Fruit fly (Drosophila melanogaster) whole organism, adult: ENCODE results near the gene BigH1.

Source experiments
- ovo ChIP-seq: fragments of 200-800 bp; sonication (Bioruptor generic); optimal IDR thresholded peaks from 2 replicates; lab custom pipeline; 2016; ENCODE audit warnings: missing biosample characterization, missing genetic modification characterization
- toe ChIP-seq: fragments of 200-800 bp; sonication (Bioruptor generic); optimal IDR thresholded peaks from 2 replicates; lab custom pipeline; 2016; ENCODE audit warnings: missing biosample characterization, missing genetic modification characterization

DNA sequence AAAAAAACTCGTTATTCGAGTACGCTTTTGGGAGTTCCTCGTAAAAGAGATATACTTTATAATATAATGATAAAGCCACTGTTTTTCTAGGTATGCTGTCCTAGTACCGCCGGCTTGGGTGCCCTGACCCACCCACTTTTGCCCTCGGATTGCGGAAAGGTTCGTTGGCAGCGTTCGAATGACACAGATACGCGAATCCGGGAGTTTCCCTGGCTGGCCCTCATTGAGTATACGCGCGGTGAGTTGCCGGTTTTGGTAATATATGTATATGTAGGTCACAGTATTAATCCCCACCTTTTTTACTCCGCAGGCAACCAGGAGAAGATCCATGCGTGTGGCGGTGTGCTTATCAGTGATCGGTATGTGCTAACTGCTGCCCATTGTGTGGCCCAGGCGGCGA lies 5.1 kb upstream of the BigH1 start:
- TF ChIP-seq ovo (GFP tag; lab: Kevin White, UChicago) (no peak), toe (no peak)
